Fruit fly (Drosophila melanogaster) ovary, adult (tissue): ENCODE data around the gene Sec10.

Source experiments
- CG17801 ChIP-seq: fragments of 200-800 bp; optimal IDR thresholded peaks from 2 replicates; lab custom pipeline; 2019; ENCODE audit warnings: missing biosample characterization, mild to moderate bottlenecking, missing genetic modification characterization, moderate library complexity; ENCODE audit not compliant: partially characterized antibody

Sec10 gene

DNA sequence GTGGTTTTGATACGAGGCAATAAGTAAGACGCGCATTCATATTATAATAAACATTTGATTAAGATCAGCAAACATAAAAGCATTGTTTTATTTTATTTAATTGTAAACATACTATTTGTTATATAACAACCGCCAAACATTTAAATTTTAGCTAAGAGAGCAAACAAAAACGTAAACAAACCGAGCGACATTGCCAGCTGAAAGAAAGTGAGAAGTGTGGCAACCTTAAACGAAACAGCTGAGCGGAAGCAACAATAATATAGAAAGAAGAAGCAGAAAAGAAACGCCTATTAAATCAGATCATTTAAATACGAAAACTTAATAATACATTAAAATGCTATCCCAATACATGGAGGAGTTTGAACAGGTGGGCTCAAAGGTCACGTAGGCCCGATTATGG, at the start of gene Sec10:
Sec10 (plus strand) TSS at position 252 of the 400 bp plus-strand sequence.
- TF ChIP-seq CG17801 (GFP tag; lab: Kevin White, UChicago) = peak; percentile 41

DNA sequence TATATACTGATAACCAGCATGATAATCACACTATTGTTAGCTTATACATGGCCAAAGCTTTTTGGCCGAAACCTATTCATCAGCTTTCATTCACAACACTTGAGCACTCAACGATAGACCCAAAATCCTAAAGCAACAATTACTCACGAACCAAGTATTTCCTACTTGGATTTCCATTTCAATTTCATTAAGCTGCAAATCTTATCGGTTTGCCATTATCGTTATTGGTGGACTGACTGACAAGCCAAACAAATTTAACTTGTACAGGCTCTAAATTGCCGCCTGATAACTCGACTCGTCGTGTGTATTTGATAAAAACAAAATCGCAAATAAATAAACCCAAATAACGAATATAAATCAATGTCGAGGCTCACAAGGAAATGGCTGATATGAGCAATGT, 49.7 kb upstream of the Sec10 start:
- no peak for TF ChIP-seq CG17801 (GFP tag; lab: Kevin White, UChicago)

DNA sequence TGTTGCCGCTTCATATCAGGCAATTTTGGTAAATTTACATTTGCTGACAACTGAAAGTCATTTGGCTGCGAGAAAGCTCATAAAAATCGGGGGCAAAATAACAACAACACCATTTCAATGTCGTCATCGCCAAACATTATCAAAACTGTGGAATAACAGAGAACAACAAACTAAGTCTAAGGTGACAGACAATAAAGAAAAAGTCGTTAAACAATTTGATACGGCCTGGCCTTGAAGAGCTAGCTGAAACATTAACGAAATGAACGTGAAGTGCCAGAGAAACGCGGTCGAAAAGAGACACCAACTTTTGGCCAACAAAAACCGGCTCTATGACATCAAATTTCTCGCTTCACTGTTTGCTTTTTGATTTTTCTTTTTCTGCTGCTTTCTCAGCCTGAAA, 44.5 kb upstream of the Sec10 start:
- TF ChIP-seq CG17801 (GFP tag; lab: Kevin White, UChicago) = no peak

DNA sequence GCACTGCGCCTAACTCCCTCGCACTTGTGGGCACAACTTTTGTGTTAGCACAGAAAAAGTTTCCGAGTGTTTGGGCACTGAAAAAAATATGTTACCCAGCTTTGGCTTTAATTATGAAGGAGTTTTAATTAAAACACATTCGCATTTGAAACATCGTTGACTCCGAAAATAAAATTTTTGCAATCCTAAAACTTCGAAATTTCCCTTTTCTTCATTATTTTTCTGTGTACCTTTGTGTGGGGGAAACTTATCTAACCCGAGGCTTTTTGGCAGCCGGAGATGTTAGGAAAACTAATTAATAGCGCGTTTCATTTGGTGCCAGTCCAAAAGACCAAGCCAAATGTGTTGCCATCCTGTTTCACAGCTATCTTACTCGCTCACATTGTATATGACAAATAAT, 43.0 kb upstream of the Sec10 start:
- no peak for TF ChIP-seq CG17801 (GFP tag; lab: Kevin White, UChicago)

DNA sequence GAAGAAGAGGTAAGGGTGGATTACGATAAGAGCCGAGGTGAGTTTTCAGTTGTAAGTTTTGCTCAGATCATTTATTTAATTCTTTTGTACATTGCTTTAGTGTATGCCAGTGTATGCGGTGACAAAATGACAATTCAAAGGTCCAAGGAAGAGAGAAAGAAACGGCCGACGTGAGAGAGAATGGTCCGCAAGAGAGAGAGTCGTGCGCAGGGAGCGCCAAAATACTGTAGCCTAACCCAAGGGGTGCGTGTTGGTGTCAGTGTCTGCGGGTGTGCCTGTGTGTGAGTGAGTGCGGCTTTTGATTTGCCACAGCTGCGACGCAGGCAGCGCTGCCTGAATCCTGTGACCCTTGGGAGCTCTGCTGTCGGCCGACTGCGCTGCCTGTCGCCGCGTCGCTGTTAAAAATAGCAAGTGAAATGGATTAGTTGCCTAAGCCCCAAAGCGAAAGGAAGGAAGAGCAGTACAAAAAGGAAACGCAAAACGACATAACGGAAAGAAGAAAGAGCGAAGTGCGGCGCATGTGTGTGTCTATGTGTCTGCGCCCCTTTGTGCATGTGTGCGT, 42.0 kb upstream of the Sec10 start:
- no peak for TF ChIP-seq CG17801 (GFP tag; lab: Kevin White, UChicago)

DNA sequence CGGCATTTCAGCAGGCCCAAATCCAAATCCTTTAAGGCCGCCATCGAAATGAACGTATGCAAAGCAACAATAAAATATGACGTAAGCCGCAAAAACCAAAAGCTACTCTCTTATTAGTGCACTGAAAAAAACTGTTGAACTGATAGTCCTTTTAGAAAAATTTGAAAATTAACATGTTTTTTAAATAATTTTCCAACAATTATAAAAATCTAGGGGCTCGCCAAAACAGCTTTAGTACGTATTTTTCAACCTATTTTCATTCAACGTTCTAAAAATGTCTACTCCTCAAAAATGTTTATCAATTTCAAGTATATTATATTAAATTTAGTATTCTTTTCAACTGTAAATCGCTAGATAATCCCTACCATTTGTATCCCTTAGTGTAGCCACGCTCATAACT, 41.2 kb upstream of the Sec10 start:
- no peak for TF ChIP-seq CG17801 (GFP tag; lab: Kevin White, UChicago)

DNA sequence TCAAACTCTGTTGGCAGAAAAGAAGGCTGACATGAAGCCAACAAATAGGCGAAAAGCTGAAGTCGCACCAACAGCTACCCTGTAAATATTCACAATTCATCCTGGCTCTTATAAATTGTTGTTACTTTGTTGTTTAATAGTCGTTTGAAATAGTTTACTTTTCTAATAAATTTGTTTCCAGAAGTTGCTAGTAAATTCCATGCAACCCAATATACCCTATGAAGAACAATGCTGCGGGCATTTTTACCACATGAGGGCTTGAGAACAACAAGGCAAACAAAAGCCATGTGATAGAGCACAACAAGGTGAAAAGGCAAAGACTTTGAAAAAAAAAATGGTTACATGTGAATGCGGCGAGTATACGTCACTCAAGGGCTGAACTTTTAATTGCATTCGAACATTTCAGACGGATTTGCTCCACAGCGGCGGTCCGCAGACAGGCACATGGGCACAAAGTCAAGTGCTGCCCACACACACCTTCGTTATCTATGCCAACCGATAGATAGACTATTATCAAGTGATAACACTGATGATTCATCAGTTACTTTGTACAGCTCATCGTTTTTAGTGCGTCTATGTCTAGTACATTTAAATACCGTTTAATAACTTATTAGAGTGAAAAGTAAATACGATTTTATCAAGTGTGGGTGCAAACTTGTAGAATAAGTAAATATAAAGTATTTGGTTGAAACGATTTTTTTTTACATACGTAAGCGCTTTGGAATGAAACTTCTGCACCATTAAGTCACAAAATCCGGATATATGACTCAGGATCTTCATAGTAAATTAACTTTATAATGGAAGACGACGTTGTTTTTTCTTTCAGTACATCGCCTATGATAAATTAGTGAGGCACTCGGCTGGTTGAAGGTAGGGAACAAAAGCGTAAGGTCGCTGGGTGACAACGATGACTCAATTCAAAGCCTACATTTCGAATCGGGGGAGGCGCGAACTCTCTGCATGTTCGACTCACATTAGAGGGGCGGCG, 35.3 kb upstream of the Sec10 start:
- TF ChIP-seq CG17801 (GFP tag; lab: Kevin White, UChicago) = peak; percentile 60

DNA sequence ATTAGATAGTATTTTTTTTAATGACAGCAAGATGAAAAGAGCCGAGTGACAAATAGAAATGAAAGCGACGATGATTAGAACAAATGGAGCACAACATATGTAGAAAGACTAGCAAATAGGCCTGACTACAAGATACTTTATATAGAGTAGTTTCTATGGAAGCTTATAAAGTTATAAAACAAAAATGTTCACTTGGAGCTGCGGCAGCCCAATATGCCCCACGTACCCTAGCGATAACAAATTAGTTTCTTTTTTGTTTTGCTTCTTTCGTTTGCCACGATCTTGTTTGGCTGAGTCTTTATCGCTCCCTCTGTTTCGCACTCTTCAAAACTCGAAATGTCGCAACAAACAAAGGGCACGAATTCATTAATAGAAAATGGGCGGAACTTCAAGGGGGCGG, 33.9 kb upstream of the Sec10 start:
- no peak for TF ChIP-seq CG17801 (GFP tag; lab: Kevin White, UChicago)

DNA sequence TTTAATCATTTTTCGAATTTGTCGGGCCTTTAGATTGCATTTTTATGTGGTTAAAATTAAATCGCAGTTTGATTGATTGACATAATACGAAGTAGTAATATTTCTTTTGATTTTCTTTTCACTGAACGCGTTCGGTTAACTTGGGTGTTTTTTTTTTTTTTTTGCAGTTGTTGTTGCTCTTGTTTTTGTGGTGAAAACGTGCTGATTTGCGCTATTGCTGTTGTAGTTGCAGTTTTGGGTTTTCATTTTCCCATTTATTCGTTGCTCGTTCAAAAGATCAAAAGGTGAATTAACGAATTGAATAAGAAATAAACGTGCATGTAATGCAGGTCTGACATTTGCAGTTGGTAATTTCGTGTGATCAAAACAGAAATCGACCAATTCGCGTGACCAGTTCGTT, 33.2 kb upstream of the Sec10 start:
- peak; percentile 74 for TF ChIP-seq CG17801 (GFP tag; lab: Kevin White, UChicago)

DNA sequence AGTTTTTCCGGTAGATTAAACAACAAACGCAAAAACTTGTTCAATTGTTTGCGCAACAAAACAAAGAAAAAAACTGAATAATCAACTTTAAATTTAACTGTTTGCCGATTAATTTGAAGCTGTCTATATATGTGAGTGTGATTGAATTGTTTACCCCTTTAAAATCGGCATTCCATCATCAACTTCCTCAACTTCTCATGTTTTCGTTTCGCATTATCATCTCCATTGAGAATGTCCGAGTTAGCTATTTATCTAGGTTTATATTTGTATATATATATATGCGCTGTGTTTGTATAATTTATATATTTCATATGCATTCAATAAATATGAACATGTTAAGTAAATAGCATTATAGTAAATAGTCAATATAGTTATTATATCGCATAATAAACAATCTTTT, 32.2 kb upstream of the Sec10 start:
- TF ChIP-seq CG17801 (GFP tag; lab: Kevin White, UChicago) = no peak

DNA sequence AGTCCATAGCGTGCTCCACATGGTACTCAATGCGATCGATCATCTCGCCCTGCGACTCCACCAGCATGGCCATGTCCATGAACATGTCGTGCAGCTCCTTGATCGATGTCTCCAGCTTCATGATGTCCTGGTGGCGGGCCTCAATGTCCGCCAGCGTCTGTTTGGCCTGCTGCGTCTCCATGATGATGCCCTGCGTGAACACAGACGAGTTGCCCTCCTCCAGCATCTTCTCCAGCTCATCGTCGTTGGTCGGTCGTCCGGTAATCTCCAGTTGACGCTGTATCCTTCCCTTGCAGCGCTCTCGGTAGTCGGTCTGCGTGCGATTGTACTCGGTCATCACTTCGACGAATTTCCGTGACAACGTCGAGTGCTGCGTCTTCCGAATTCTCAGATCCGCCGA, 30.9 kb upstream of the Sec10 start:
- no peak for TF ChIP-seq CG17801 (GFP tag; lab: Kevin White, UChicago)

DNA sequence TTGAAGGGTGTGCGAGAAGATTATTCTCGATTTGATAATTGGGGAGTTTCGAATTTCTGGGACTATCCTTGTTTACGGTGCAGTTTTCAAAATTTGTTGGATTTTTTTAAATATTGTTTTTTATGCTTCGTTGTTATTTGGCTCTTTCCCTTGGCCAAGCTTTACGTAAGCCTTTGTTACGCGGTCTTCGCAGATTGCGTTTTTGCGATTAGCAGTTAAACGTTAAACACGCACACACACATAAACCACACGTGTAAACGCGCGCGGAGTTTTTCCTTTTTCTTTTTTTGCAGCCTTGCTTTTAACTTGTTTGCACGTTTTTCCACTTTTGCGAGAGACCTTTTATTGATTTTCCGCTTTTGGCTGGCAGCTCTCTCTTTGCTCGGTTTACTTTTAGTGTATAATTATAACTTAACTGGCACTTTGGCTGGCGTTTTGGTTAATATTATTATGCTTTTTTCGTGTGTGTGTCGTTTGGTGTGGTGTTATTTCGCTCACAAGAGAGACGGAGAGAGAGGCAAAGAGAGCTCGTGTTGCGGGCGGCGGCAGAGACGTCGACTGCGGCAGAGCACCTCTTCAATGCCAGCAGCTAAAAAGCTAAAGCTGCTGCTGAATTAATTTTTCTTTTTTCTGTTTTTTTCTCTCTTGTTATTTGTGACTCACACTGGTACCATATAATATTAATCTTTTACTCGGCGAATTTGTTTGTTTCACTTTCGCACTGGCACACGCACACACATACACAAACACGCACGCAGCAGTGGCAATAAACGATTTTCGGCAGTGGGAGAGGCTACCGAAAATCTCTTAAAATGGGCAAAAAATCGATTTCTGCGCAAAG, 29.9 kb upstream of the Sec10 start:
- peak; percentile 7 for TF ChIP-seq CG17801 (GFP tag; lab: Kevin White, UChicago)

DNA sequence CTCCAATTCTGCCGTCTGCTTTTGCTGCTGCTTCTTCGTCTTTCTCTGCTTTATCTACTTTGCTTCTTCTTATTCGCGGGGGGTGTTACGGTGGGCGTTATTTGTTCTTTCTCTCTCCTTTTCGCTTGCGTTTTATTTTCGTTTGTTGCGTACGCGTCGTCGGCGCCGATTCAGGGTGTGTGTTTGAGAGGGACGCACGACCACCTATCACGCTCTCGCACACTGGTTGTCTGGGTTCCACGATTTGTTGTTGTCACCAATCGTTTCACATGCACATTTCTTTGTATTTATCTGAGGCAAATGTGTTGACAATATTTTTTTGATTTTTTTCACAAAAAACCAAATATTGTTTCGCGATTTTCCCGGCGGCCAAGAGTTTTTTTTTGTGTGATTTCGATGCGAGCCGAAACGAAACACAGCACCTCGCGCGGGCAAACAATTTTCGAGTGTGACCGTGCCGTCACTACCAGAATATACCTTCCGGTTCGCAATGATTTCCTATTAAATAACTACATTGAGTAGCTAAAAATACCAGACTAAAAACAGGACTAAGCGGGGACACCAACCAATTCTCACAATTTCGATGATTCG, 29.2 kb upstream of the Sec10 start, which contains the start of gene Syx1A:
Syx1A (minus strand) TSS at position 452 of the 591 bp plus-strand sequence.
- peak; percentile 8 for TF ChIP-seq CG17801 (GFP tag; lab: Kevin White, UChicago)

DNA sequence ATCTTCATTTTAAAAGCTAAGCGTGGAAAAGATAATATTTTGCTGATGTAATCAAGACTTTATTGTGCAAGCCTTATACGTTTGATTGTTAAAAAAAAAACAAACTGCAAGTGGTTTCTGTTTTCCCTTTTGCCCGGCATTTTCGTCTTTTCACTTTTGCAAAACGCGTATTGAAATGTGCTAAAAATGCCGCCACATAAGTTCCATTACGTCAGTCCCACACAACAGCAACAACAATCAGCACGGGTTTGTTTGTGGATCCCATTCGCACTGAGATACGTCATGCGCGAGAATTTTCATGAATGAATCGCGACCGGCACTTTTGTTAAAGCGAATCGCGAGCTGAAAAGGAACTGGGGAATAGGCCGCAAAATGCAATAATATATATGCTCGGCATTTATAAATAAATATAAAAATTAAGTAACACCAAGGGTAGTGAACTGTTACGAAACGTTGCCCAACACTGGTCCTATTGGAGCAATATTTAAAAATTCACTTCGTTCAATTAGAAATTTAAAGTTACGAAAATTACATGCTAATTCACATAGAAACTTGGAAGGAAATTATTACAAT, 28.5 kb upstream of the Sec10 start:
- TF ChIP-seq CG17801 (GFP tag; lab: Kevin White, UChicago) = peak; percentile 61
